Fruit fly (Drosophila melanogaster): Measurements from ENCODE around the gene CG14546.

Gene CG14546

dm6 chr3R:25881915-25882314 lies 40.5 kb downstream of the CG14546 start, which contains the start of gene SppL:
TSS of gene SppL (plus strand) at chr3R:25881984.
- TF ChIP-seq ewg (GFP tag; optimal IDR thresholded peaks at IDR 0.05) (peak; percentile 71), CG2202 (tag; optimal IDR thresholded peaks at IDR 0.05) (peak; percentile 11), HLH3B (GFP tag; IDR thresholded peaks at IDR 0.05) (no peak), Jarid2 (GFP tag; optimal IDR thresholded peaks at IDR 0.05) (no peak), CG42726 (GFP tag; IDR thresholded peaks at IDR 0.05; ENCODE audit: partially characterized antibody) (0 out of 2 replicates have a peak, but pooled peaks have one; percentile 13), Dref (GFP tag; IDR thresholded peaks at IDR 0.05) (peak; percentile 23; the same call in 1 of the 2 replicates), ken (GFP tag; IDR thresholded peaks at IDR 0.05) (peak; percentile 17; the same call in 1 of the 3 replicates), CG16815 (GFP tag; optimal IDR thresholded peaks at IDR 0.05) (no peak), Opbp (GFP tag; IDR thresholded peaks at IDR 0.05; ENCODE audit: partially characterized antibody) (peak; percentile 26; the same call in 1 of the 3 replicates), Stat92E (GFP tag; optimal IDR thresholded peaks at IDR 0.05) (peak in 1 of 3 experiments; percentile 41), pnt (GFP tag; optimal IDR thresholded peaks at IDR 0.05) (no peak), phol (tag; optimal IDR thresholded peaks at IDR 0.05) (peak; percentile 62), CG12299 (tag; optimal IDR thresholded peaks at IDR 0.05) (peak; percentile 60), sima (GFP tag; optimal IDR thresholded peaks at IDR 0.05) (no peak), YL-1 (GFP tag; optimal IDR thresholded peaks at IDR 0.05) (peak; percentile 27), CG32767 (GFP tag; IDR thresholded peaks at IDR 0.05) (0 out of 2 replicates have a peak, but pooled peaks have one; percentile 29), CG32772 (GFP tag; IDR thresholded peaks at IDR 0.05) (no peak), stwl (tag; optimal IDR thresholded peaks at IDR 0.05) (peak; percentile 67), hkb (optimal IDR thresholded peaks at IDR 0.05) (no peak), hkb (GFP tag; IDR thresholded peaks at IDR 0.05) (0 out of 2 replicates have a peak, but pooled peaks have one; percentile 9), cg (GFP tag; optimal IDR thresholded peaks at IDR 0.05) (peak; percentile 41), MBD-R2 (GFP tag; IDR thresholded peaks at IDR 0.05) (peak; percentile 45; the same call in 1 of the 2 replicates), CG7987 (GFP tag; optimal IDR thresholded peaks at IDR 0.05) (no peak), CG30020 (tag; optimal IDR thresholded peaks at IDR 0.05) (peak; percentile 22), CG11504 (tag; optimal IDR thresholded peaks at IDR 0.05) (no peak), Dp (GFP tag; optimal IDR thresholded peaks at IDR 0.05) (peak; percentile 41), danr (GFP tag; IDR thresholded peaks at IDR 0.05) (no peak), E2f2 (GFP tag; IDR thresholded peaks at IDR 0.05) (peak; percentile 27; the same call in 1 of the 2 replicates), sens (GFP tag) (peak; percentile 35), CG18011 (GFP tag; optimal IDR thresholded peaks at IDR 0.05) (peak; percentile 68), Med (GFP tag) (peak; percentile 66), Pdp1 (GFP tag; optimal IDR thresholded peaks at IDR 0.05) (no peak), Nf-YC (tag; optimal IDR thresholded peaks at IDR 0.05) (no peak), CG8290 (GFP tag; optimal IDR thresholded peaks at IDR 0.05) (no peak), CG8290 (tag; optimal IDR thresholded peaks at IDR 0.05) (peak in 1 of 2 experiments; percentile 13), CG8924 (tag; optimal IDR thresholded peaks at IDR 0.05) (peak; percentile 83), fd64A (GFP tag; optimal IDR thresholded peaks at IDR 0.05) (no peak), CG12391 (tag; optimal IDR thresholded peaks at IDR 0.05) (no peak), bbx (GFP tag; IDR thresholded peaks at IDR 0.05; ENCODE audit: partially characterized antibody) (peak; percentile 43; the same call in 1 of the 2 replicates), CG12769 (tag; optimal IDR thresholded peaks at IDR 0.05) (peak; percentile 3), pzg (GFP tag; optimal IDR thresholded peaks at IDR 0.05) (peak; percentile 35), Fer1 (GFP tag; optimal IDR thresholded peaks at IDR 0.05) (peak; percentile 34), MESR4 (GFP tag; optimal IDR thresholded peaks at IDR 0.05) (peak; percentile 79), CG1603 (tag; optimal IDR thresholded peaks at IDR 0.05) (peak; percentile 65), chinmo (GFP tag; IDR thresholded peaks at IDR 0.05; ENCODE audit: partially characterized antibody) (peak; percentile 63; the same call in 1 of the 4 replicates), tna (GFP tag; IDR thresholded peaks at IDR 0.05; ENCODE audit: partially characterized antibody) (peak; percentile 12; the same call in 1 of the 2 replicates), GATAe (GFP tag; conservative IDR thresholded peaks at IDR 0.05) (no peak), usp (GFP tag; optimal IDR thresholded peaks at IDR 0.05) (no peak), HmgZ (tag; optimal IDR thresholded peaks at IDR 0.05) (no peak)

All from whole organism, embryonic.